Fruit fly (Drosophila melanogaster) whole organism, embryonic: Measurements from ENCODE around the gene CG32246.

Source experiments
- Adf1 ChIP-seq: fragments of 200-800 bp; sonication (Bioruptor generic); IDR thresholded peaks from 2 replicates; pipeline ENCODE4 v1.3.6; 2022; ENCODE audit warnings: missing biosample characterization, missing genetic modification characterization
- BEAF-32 ChIP-seq: fragments of 200-800 bp; sonication (Bioruptor generic); optimal IDR thresholded peaks from 3 replicates; lab custom pipeline; 2017; ENCODE audit warnings: missing biosample characterization, missing genetic modification characterization, mild to moderate bottlenecking, moderate library complexity, missing genetic modification reagents
- CG11696 ChIP-seq: fragments of 200-800 bp; sonication (Bioruptor generic); IDR thresholded peaks from 2 replicates; pipeline ENCODE4 v1.3.6; 2022; ENCODE audit warnings: missing biosample characterization, missing genetic modification characterization
- CG12659 ChIP-seq: fragments of 200-800 bp; sonication (Bioruptor generic); optimal IDR thresholded peaks from 3 replicates; lab custom pipeline; 2017; ENCODE audit warnings: mild to moderate bottlenecking, missing biosample characterization, missing genetic modification reagents, missing genetic modification characterization
- CG12769 ChIP-seq: fragments of 200-800 bp; sonication (Bioruptor generic); optimal IDR thresholded peaks from 2 replicates; lab custom pipeline; 2019; ENCODE audit warnings: missing biosample characterization, mild to moderate bottlenecking, missing genetic modification characterization, moderate library complexity
- CG14860 ChIP-seq: fragments of 200-800 bp; sonication (Bioruptor generic); IDR thresholded peaks from 3 replicates; pipeline ENCODE4 v1.3.6; 2022; ENCODE audit warnings: missing biosample characterization, missing genetic modification characterization; ENCODE audit not compliant: partially characterized antibody
- CG15073 ChIP-seq: fragments of 200-800 bp; sonication (Bioruptor generic); optimal IDR thresholded peaks from 2 replicates; lab custom pipeline; 2016; ENCODE audit warnings: missing biosample characterization, missing genetic modification characterization
- CG17328 ChIP-seq: fragments of 200-800 bp; sonication (Bioruptor generic); IDR thresholded peaks from 2 replicates; pipeline ENCODE4 v1.3.6; 2022; ENCODE audit warnings: missing biosample characterization, missing genetic modification characterization
- CG17829 ChIP-seq: fragments of 200-800 bp; optimal IDR thresholded peaks from 2 replicates; lab custom pipeline; 2019; ENCODE audit warnings: missing biosample characterization, mild to moderate bottlenecking, missing genetic modification characterization, moderate library complexity
- CG18011 ChIP-seq: fragments of 200-800 bp; sonication (Bioruptor generic); optimal IDR thresholded peaks from 2 replicates; lab custom pipeline; 2017; ENCODE audit warnings: missing biosample characterization, missing genetic modification characterization, mild to moderate bottlenecking, moderate library complexity, missing genotype
- CG18619 ChIP-seq: fragments of 200-800 bp; sonication (Bioruptor generic); optimal IDR thresholded peaks from 3 replicates; lab custom pipeline; 2017; ENCODE audit warnings: missing biosample characterization, mild to moderate bottlenecking, missing genetic modification characterization
- CG3163 ChIP-seq: fragments of 200-800 bp; sonication (Bioruptor generic); optimal IDR thresholded peaks from 3 replicates; lab custom pipeline; 2016; ENCODE audit warnings: missing biosample characterization, missing genetic modification characterization
- CG32532 ChIP-seq: fragments of 200-800 bp; sonication (Bioruptor generic); IDR thresholded peaks from 2 replicates; pipeline ENCODE4 v1.3.6; 2022; ENCODE audit warnings: missing biosample characterization, missing genetic modification characterization
- CG3407 ChIP-seq: fragments of 200-800 bp; sonication (Bioruptor generic); optimal IDR thresholded peaks from 2 replicates; lab custom pipeline; 2018; ENCODE audit warnings: missing biosample characterization, mild to moderate bottlenecking, missing genetic modification characterization
- CG3995 ChIP-seq: fragments of 200-800 bp; sonication (Bioruptor generic); optimal IDR thresholded peaks from 3 replicates; lab custom pipeline; 2016; ENCODE audit warnings: missing biosample characterization, missing genetic modification characterization
- CG6654 ChIP-seq: fragments of 200-800 bp; sonication (Bioruptor generic); optimal IDR thresholded peaks from 2 replicates; lab custom pipeline; 2017; ENCODE audit warnings: missing biosample characterization, mild to moderate bottlenecking, missing genetic modification characterization
- CG7786 ChIP-seq: fragments of 200-800 bp; sonication (Bioruptor generic); optimal IDR thresholded peaks from 2 replicates; lab custom pipeline; 2016; ENCODE audit warnings: missing biosample characterization, missing genetic modification characterization
- CG7928 ChIP-seq: fragments of 200-800 bp; sonication (Bioruptor generic); optimal IDR thresholded peaks from 2 replicates; lab custom pipeline; 2017; ENCODE audit warnings: missing biosample characterization, mild to moderate bottlenecking, missing genetic modification characterization
- CG8281 ChIP-seq: fragments of 200-800 bp; sonication (Bioruptor generic); optimal IDR thresholded peaks from 2 replicates; lab custom pipeline; 2018; ENCODE audit warnings: missing biosample characterization, mild to moderate bottlenecking, missing genetic modification characterization, moderate library complexity
- CG9727 ChIP-seq: fragments of 200-800 bp; sonication (Bioruptor generic); optimal IDR thresholded peaks from 3 replicates; lab custom pipeline; 2017; ENCODE audit warnings: missing biosample characterization, mild to moderate bottlenecking, missing genetic modification characterization
- CG9797 ChIP-seq: fragments of 200-800 bp; sonication (Bioruptor generic); optimal IDR thresholded peaks from 3 replicates; lab custom pipeline; 2018; ENCODE audit warnings: missing biosample characterization, mild to moderate bottlenecking, missing genetic modification characterization
- CHES-1-like ChIP-seq: fragments of 200-800 bp; sonication (Bioruptor generic); optimal IDR thresholded peaks from 2 replicates; lab custom pipeline; 2016; ENCODE audit warnings: missing biosample characterization, missing genetic modification characterization
- Dip2 ChIP-seq: fragments of 200-800 bp; sonication (Bioruptor generic); IDR thresholded peaks from 2 replicates; pipeline ENCODE4 v1.3.6; 2022; ENCODE audit warnings: missing biosample characterization, missing genetic modification characterization
- Dp ChIP-seq: fragments of 200-800 bp; sonication (Bioruptor generic); optimal IDR thresholded peaks from 2 replicates; lab custom pipeline; 2018; ENCODE audit warnings: missing biosample characterization, mild to moderate bottlenecking, missing genetic modification characterization, moderate library complexity
- E2f2 ChIP-seq: fragments of 200-800 bp; sonication (Bioruptor generic); IDR thresholded peaks from 2 replicates; pipeline ENCODE4 v1.3.6; 2022; ENCODE audit warnings: missing biosample characterization, missing genetic modification characterization
- Hand ChIP-seq: fragments of 200-800 bp; sonication (Bioruptor generic); optimal IDR thresholded peaks from 2 replicates; lab custom pipeline; 2017; ENCODE audit warnings: mild to moderate bottlenecking, missing biosample characterization, missing genetic modification reagents, missing genetic modification characterization
- Kr ChIP-seq: fragments of 200-800 bp; sonication (Bioruptor generic); optimal IDR thresholded peaks from 2 replicates; lab custom pipeline; 2017; ENCODE audit warnings: missing biosample characterization, mild to moderate bottlenecking, missing genetic modification characterization
- Lhr ChIP-seq: fragments of 200-800 bp; sonication (Bioruptor generic); optimal IDR thresholded peaks from 3 replicates; lab custom pipeline; 2017; ENCODE audit warnings: mild to moderate bottlenecking, missing biosample characterization, missing genetic modification reagents, missing genetic modification characterization
- MBD-R2 ChIP-seq: fragments of 200-800 bp; sonication (Bioruptor generic); IDR thresholded peaks from 2 replicates; pipeline ENCODE4 v1.3.6; 2022; ENCODE audit warnings: missing biosample characterization, missing genetic modification characterization
- Stat92E ChIP-seq, 3 experiments: fragments of >200 bp in 2 of 3; fragments of 200-800 bp in 1 of 3; sonication (Bioruptor generic) in 1 of 3; optimal IDR thresholded peaks; 2 replicates each; lab custom pipeline; 2017 to 2019; ENCODE audit warnings: missing biosample characterization in 3 of 3, missing genetic modification characterization in 3 of 3, mild to moderate bottlenecking in 1 of 3, moderate library complexity in 1 of 3
- ab ChIP-seq: fragments of 200-800 bp; sonication (Bioruptor generic); optimal IDR thresholded peaks from 2 replicates; lab custom pipeline; 2016; ENCODE audit warnings: missing biosample characterization, missing genetic modification characterization
- abd-A ChIP-seq: fragments of 200-800 bp; sonication (Bioruptor generic); optimal IDR thresholded peaks from 3 replicates; lab custom pipeline; 2019; ENCODE audit warnings: missing biosample characterization, mild to moderate bottlenecking, missing genetic modification characterization, moderate library complexity
- cg ChIP-seq: fragments of 200-800 bp; sonication (Bioruptor generic); optimal IDR thresholded peaks from 3 replicates; lab custom pipeline; 2019; ENCODE audit warnings: missing biosample characterization, mild to moderate bottlenecking, missing genetic modification characterization, moderate library complexity
- chm ChIP-seq: fragments of 200-800 bp; sonication (Bioruptor generic); IDR thresholded peaks from 2 replicates; pipeline ENCODE4 v1.3.6; 2022; ENCODE audit warnings: missing biosample characterization, missing genetic modification characterization
- corto ChIP-seq: fragments of 200-800 bp; sonication (Bioruptor generic); optimal IDR thresholded peaks from 2 replicates; lab custom pipeline; 2016; ENCODE audit warnings: missing biosample characterization, mild to moderate bottlenecking, missing genetic modification characterization, moderate library complexity
- en ChIP-seq: fragments of 200-800 bp; sonication (Bioruptor generic); optimal IDR thresholded peaks from 2 replicates; lab custom pipeline; 2016; ENCODE audit warnings: missing biosample characterization, missing genetic modification characterization
- gfzf ChIP-seq: fragments of 200-800 bp; sonication (Bioruptor generic); optimal IDR thresholded peaks from 2 replicates; lab custom pipeline; 2016; ENCODE audit warnings: missing biosample characterization, mild to moderate bottlenecking, missing genetic modification characterization, moderate library complexity
- ind ChIP-seq: fragments of 200-800 bp; sonication (Bioruptor generic); optimal IDR thresholded peaks from 3 replicates; lab custom pipeline; 2016; ENCODE audit warnings: missing biosample characterization, missing genetic modification characterization
- kay ChIP-seq: fragments of 200-800 bp; sonication (Bioruptor generic); optimal IDR thresholded peaks from 2 replicates; lab custom pipeline; 2016; ENCODE audit warnings: missing biosample characterization, missing genetic modification characterization
- knrl ChIP-seq: fragments of 200-800 bp; sonication (Bioruptor generic); IDR thresholded peaks from 3 replicates; pipeline ENCODE4 v1.3.6; 2022; ENCODE audit warnings: missing biosample characterization, missing genetic modification characterization; ENCODE audit not compliant: partially characterized antibody
- otp ChIP-seq: fragments of 200-800 bp; sonication (Bioruptor generic); IDR thresholded peaks from 3 replicates; pipeline ENCODE4, ENCODE4 v1.3.6; 2022; ENCODE audit warnings: missing biosample characterization, missing genetic modification characterization
- pita ChIP-seq: fragments of 200-800 bp; sonication (Bioruptor generic); optimal IDR thresholded peaks from 2 replicates; lab custom pipeline; 2017; ENCODE audit warnings: missing biosample characterization, mild to moderate bottlenecking, missing genetic modification characterization
- slp2 ChIP-seq: fragments of 200-800 bp; sonication (Bioruptor generic); optimal IDR thresholded peaks from 2 replicates; lab custom pipeline; 2016; ENCODE audit warnings: missing biosample characterization, missing genetic modification characterization
- sna ChIP-seq: fragments of 200-800 bp; sonication (Bioruptor generic); IDR thresholded peaks from 2 replicates; pipeline ENCODE4 v1.3.6; 2022; ENCODE audit warnings: missing biosample characterization, missing genetic modification characterization; ENCODE audit not compliant: partially characterized antibody
- trem ChIP-seq: fragments of 200-800 bp; optimal IDR thresholded peaks from 3 replicates; lab custom pipeline; 2019; ENCODE audit warnings: missing biosample characterization, mild to moderate bottlenecking, missing genetic modification characterization, moderate library complexity
- tup ChIP-seq: fragments of 200-800 bp; sonication (Bioruptor generic); optimal IDR thresholded peaks from 2 replicates; lab custom pipeline; 2016; ENCODE audit warnings: missing biosample characterization, mild to moderate bottlenecking, missing genetic modification characterization, moderate library complexity
- vnd ChIP-seq: fragments of 200-800 bp; sonication (Bioruptor generic); IDR thresholded peaks from 3 replicates; pipeline ENCODE4 v1.3.6; 2022; ENCODE audit warnings: missing biosample characterization, missing genetic modification characterization; ENCODE audit not compliant: partially characterized antibody

CG32246 gene

dm6 chr3L:4625387-4626386 is 4.7 kb downstream of the CG32246 start, which contains the start of gene Src64B (continued):
- no peak for TF ChIP-seq Kr (GFP tag; lab: Kevin White, UChicago)
- TF ChIP-seq Stat92E (GFP tag; optimal IDR thresholded peaks at IDR 0.05; lab: Kevin White, UChicago), result peak in 1 of 3 experiments; percentile 87
- TF ChIP-seq CG18011 (GFP tag; lab: Kevin White, UChicago), result no peak
- TF ChIP-seq CG6654, result no peak
- peak; percentile 79 for TF ChIP-seq BEAF-32 (GFP tag; lab: Kevin White, UChicago)
- TF ChIP-seq Hand, result no peak
- no peak for TF ChIP-seq slp2
- no peak for TF ChIP-seq CG7786 (GFP tag; lab: Kevin White, UChicago)
- TF ChIP-seq CG3163, result peak; percentile 85
- no peak for TF ChIP-seq en (GFP tag; lab: Kevin White, UChicago)
- peak; percentile 93 for TF ChIP-seq cg
- TF ChIP-seq CG3407, result no peak
- peak; percentile 73 for TF ChIP-seq knrl (GFP tag; lab: Robert Waterston, UW)
- TF ChIP-seq CG12659 (GFP tag; lab: Kevin White, UChicago), result peak; percentile 55
- TF ChIP-seq CG14860, result peak; percentile 65
- TF ChIP-seq CG17829 (tag; lab: Kevin White, UChicago), result peak; percentile 12

DNA sequence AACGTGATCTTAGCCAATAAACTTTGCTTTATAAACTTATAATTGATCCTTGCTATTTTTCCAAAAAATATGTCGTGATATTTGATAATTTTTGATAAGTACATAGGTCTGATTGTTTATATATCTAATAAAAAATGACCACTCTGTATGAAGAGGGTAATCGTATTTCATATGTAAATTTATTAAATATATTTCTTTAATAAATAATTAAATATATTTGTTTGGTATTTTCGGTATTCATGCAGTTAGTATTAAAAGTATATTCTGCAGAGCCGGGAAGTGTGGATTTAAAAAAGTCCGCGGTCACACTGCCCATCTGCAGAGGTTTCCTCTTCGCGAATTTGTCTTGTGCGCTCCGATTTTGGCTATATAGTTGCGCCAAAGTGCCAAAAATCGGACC is 5.4 kb downstream of the CG32246 start, which contains the start of gene HDAC1:
Gene HDAC1 (plus strand): TSS at position 301 of the 400 bp plus-strand sequence.
- TF ChIP-seq CG3995 (GFP tag; lab: Kevin White, UChicago), result peak; percentile 5
- TF ChIP-seq Dp (GFP tag; lab: Kevin White, UChicago), result peak; percentile 12
- TF ChIP-seq Lhr, result no peak
- no peak for TF ChIP-seq CG7928
- no peak for TF ChIP-seq chm (GFP tag; lab: Robert Waterston, UW)
- no peak for TF ChIP-seq CG15073 (GFP tag; lab: Kevin White, UChicago)
- no peak for TF ChIP-seq corto
- TF ChIP-seq CG9797 (GFP tag; lab: Kevin White, UChicago), result peak; percentile 37
- TF ChIP-seq CG8281, result no peak
- TF ChIP-seq ind (GFP tag; lab: Kevin White, UChicago), result no peak
- TF ChIP-seq Dip2 (GFP tag; lab: Robert Waterston, UW), result no peak
- no peak for TF ChIP-seq tup (GFP tag; lab: Kevin White, UChicago)
- TF ChIP-seq CG18619 (GFP tag; lab: Kevin White, UChicago), result no peak
- TF ChIP-seq CG11696, result no peak
- no peak for TF ChIP-seq CG12659 (GFP tag; lab: Kevin White, UChicago)
- TF ChIP-seq pita (GFP tag; lab: Kevin White, UChicago), result peak; percentile 23
- TF ChIP-seq gfzf, result peak; percentile 57
- TF ChIP-seq trem (tag; lab: Kevin White, UChicago), result peak; percentile 8
- TF ChIP-seq kay (GFP tag; lab: Kevin White, UChicago), result no peak

DNA sequence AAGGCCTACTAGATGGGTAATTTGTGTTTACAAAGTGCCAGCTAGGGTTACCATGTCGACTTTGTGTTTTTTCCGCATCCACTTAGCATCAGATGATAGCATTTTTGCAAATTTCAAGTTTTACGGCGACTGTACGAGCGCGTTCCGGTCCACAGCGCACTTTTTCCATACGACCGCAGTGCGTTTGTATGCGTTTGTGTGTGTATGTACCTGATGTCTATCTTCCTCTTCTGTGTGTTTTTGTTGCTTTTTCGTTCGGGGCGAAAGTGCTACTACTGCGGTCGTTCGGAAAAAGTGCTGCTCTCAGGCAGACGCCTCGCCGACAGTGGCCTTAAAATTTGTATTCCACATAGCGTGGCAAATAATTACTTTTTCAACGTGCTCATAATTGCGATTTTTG is 6.0 kb downstream of the CG32246 start:
- no peak for TF ChIP-seq vnd (GFP tag; lab: Robert Waterston, UW)
- TF ChIP-seq ab, result no peak
- TF ChIP-seq CG12769 (tag; lab: Kevin White, UChicago), result peak; percentile 28
- TF ChIP-seq abd-A, result peak; percentile 22
- TF ChIP-seq CG17328, result no peak
- TF ChIP-seq Adf1 (GFP tag; lab: Robert Waterston, UW), result peak; percentile 32; the same call in 1 of the 2 replicates
- 0 out of 2 replicates have a peak, but pooled peaks have one; percentile 19 for TF ChIP-seq E2f2 (GFP tag; lab: Robert Waterston, UW)
- no peak; the same call in 1 of the 2 replicates for TF ChIP-seq MBD-R2 (GFP tag; lab: Robert Waterston, UW)
- no peak for TF ChIP-seq sna (GFP tag; lab: Robert Waterston, UW)
- no peak for TF ChIP-seq otp (GFP tag; lab: Robert Waterston, UW)
- no peak for TF ChIP-seq CG32532 (GFP tag; lab: Robert Waterston, UW)
- no peak for TF ChIP-seq CG18619 (GFP tag; lab: Kevin White, UChicago)
- TF ChIP-seq CG9727, result no peak
- peak; percentile 27 for TF ChIP-seq CHES-1-like
